Worm (Caenorhabditis elegans): ENCODE results near the gene fbxc-27.

ce11 chrII:884204-884603, 25.4 kb upstream of the fbxc-27 start:
- TF ChIP-seq snpc-4 (tag; optimal IDR thresholded peaks at IDR 0.05) (no peak), ztf-11 (tag; optimal IDR thresholded peaks at IDR 0.05) (no peak), mls-2 (tag; optimal IDR thresholded peaks at IDR 0.05) (no peak), ceh-43 (GFP tag; optimal IDR thresholded peaks at IDR 0.05) (no peak), bed-3 (GFP tag; optimal IDR thresholded peaks at IDR 0.05) (no peak), drap-1 (GFP tag; optimal IDR thresholded peaks at IDR 0.05) (no peak), lin-13 (tag; optimal IDR thresholded peaks at IDR 0.05) (no peak), blmp-1 (tag; optimal IDR thresholded peaks at IDR 0.05) (no peak), pha-4 (tag; optimal IDR thresholded peaks at IDR 0.05) (no peak)

Data from whole organism, mixed stage, embryonic.